Fruit fly (Drosophila melanogaster): Measurements from ENCODE around the gene CG33159.

CG33159 gene

DNA sequence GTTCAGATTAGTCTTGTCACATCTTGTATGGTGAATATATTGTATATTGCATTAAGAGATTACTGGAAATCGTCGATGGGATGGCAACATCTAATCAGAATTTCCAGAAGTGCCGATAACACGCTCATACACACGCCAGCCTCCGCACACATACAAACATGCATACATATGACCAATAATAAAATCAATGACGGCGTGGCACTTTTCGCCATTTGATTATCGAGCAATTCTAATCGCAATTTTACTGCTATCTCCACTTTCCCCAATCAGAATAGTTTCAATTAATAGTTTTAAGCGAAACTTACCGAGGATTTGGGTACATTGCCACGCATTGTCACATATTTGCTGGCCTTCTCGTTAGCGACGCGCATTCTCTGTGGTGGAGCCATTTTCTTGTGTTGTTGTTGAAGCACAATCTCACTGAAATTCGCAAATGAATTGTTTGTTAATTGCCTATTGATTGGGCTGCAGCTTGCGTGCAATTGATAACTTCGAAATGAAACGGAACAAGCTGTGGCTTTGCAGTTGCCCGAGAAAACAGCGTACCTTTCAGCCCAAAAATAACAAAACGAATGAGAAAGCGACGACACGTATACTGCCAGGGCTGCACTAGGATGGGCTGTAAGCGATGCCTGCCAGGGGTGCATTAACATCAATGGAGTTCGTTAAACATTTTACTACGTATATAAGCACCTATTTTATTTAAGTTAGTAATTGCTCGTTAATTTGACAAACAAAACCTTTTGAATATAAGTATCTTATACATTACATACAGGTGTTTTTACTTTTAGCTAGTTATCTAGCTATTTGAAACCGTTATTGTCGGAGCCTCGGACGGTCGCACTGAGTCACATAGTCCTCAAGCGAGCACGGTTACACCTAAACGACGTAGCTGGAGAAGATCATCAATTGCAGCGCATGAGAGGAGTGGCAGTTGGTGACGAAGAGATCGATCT lies 5.5 kb downstream of the CG33159 start, which contains the start of the genes CG32276 and gry (continued):
- TF ChIP-seq Dip2 (GFP tag; IDR thresholded peaks at IDR 0.05), result no peak
- TF ChIP-seq CG12299 (tag; optimal IDR thresholded peaks at IDR 0.05), result peak; percentile 68
- TF ChIP-seq nerfin-1 (tag; optimal IDR thresholded peaks at IDR 0.05), result peak; percentile 53
- TF ChIP-seq scrt (GFP tag; optimal IDR thresholded peaks at IDR 0.05), result peak; percentile 76
- TF ChIP-seq CG32532 (GFP tag; IDR thresholded peaks at IDR 0.05), result peak; percentile 81
- peak; percentile 64 to 72 for TF ChIP-seq tll (GFP tag; optimal IDR thresholded peaks at IDR 0.05)
- peak; percentile 71 for TF ChIP-seq CG10979 (tag; optimal IDR thresholded peaks at IDR 0.05)
- no peak for TF ChIP-seq Mrtf (GFP tag; IDR thresholded peaks at IDR 0.05)
- TF ChIP-seq sima (GFP tag; optimal IDR thresholded peaks at IDR 0.05), result no peak
- TF ChIP-seq hbn (GFP tag; IDR thresholded peaks at IDR 0.05; ENCODE audit: partially characterized antibody), result peak; percentile 26; the same call in 1 of the 2 replicates
- TF ChIP-seq CG9727 (GFP tag; optimal IDR thresholded peaks at IDR 0.05), result peak; percentile 73
- peak; percentile 91 for TF ChIP-seq CG12391 (tag; optimal IDR thresholded peaks at IDR 0.05)
- TF ChIP-seq CG6175 (GFP tag; IDR thresholded peaks at IDR 0.05), result 0 out of 3 replicates have a peak, but pooled peaks have one; percentile 12
- no peak for TF ChIP-seq CG15011 (GFP tag; optimal IDR thresholded peaks at IDR 0.05)
- TF ChIP-seq CG4404 (GFP tag; IDR thresholded peaks at IDR 0.05), result peak; percentile 33; the same call in 1 of the 2 replicates
- no peak for TF ChIP-seq Doc3 (GFP tag; IDR thresholded peaks at IDR 0.05; ENCODE audit: partially characterized antibody)
- peak; percentile 67 for TF ChIP-seq slp2 (GFP tag; optimal IDR thresholded peaks at IDR 0.05)
- TF ChIP-seq Deaf1 (tag; optimal IDR thresholded peaks at IDR 0.05), result no peak
- TF ChIP-seq Sin3A (optimal IDR thresholded peaks at IDR 0.05), result peak; percentile 92
- TF ChIP-seq ERR (GFP tag; optimal IDR thresholded peaks at IDR 0.05), result peak; percentile 48
- TF ChIP-seq CG7357 (GFP tag; IDR thresholded peaks at IDR 0.05), result peak; percentile 46; the same call in 1 of the 3 replicates
- TF ChIP-seq CG42726 (GFP tag; IDR thresholded peaks at IDR 0.05; ENCODE audit: partially characterized antibody), result no peak
- peak; percentile 82 for TF ChIP-seq maf-S (GFP tag; optimal IDR thresholded peaks at IDR 0.05)
- peak; percentile 65 for TF ChIP-seq shn (GFP tag; optimal IDR thresholded peaks at IDR 0.05)
- no peak for TF ChIP-seq sd (tag; optimal IDR thresholded peaks at IDR 0.05)
- no peak for TF ChIP-seq oc (tag; optimal IDR thresholded peaks at IDR 0.05)
- peak; percentile 91 for TF ChIP-seq CG3995 (GFP tag; optimal IDR thresholded peaks at IDR 0.05)
- TF ChIP-seq CG10321 (GFP tag; IDR thresholded peaks at IDR 0.05), result no peak
- TF ChIP-seq CG11093 (GFP tag; IDR thresholded peaks at IDR 0.05), result peak; percentile 65; the same call in 2 of the 3 replicates
- TF ChIP-seq Nf-YC (tag; optimal IDR thresholded peaks at IDR 0.05), result no peak
- peak in 1 of 3 experiments; percentile 54 for TF ChIP-seq Stat92E (GFP tag; optimal IDR thresholded peaks at IDR 0.05)
- peak; percentile 74 for TF ChIP-seq CG18764 (GFP tag; optimal IDR thresholded peaks at IDR 0.05)
- no peak for TF ChIP-seq CG4707 (GFP tag; optimal IDR thresholded peaks at IDR 0.05)
- TF ChIP-seq CG13424 (tag; optimal IDR thresholded peaks at IDR 0.05), result peak; percentile 84
- peak; percentile 78 for TF ChIP-seq CoRest (tag; optimal IDR thresholded peaks at IDR 0.05)
- TF ChIP-seq vvl (GFP tag; IDR thresholded peaks at IDR 0.05), result peak; percentile 82
- peak; percentile 60 for TF ChIP-seq Oaz (GFP tag; IDR thresholded peaks at IDR 0.05)
- TF ChIP-seq CG6683 (GFP tag; optimal IDR thresholded peaks at IDR 0.05), result peak; percentile 41
- TF ChIP-seq lab (GFP tag; optimal IDR thresholded peaks at IDR 0.05), result peak; percentile 87
- TF ChIP-seq CG14860 (GFP tag; IDR thresholded peaks at IDR 0.05; ENCODE audit: partially characterized antibody), result no peak
- peak; percentile 76 for TF ChIP-seq fu2 (GFP tag; optimal IDR thresholded peaks at IDR 0.05)
- no peak for TF ChIP-seq Sox100B (GFP tag; optimal IDR thresholded peaks at IDR 0.05)
- TF ChIP-seq Chrac-16 (GFP tag; optimal IDR thresholded peaks at IDR 0.05), result peak; percentile 79
- TF ChIP-seq Hr3 (GFP tag; optimal IDR thresholded peaks at IDR 0.05), result peak; percentile 70
- no peak for TF ChIP-seq nerfin-2 (GFP tag; IDR thresholded peaks at IDR 0.05; ENCODE audit: partially characterized antibody)
- TF ChIP-seq seq (GFP tag; IDR thresholded peaks at IDR 0.05), result peak; percentile 45; the same call in 1 of the 2 replicates
- TF ChIP-seq lilli (GFP tag; optimal IDR thresholded peaks at IDR 0.05), result peak; percentile 88
